Worm (Caenorhabditis elegans) whole organism, young adult: Measurements from ENCODE around the gene srt-41.

Source experiments
- F37B4.10 ChIP-seq: fragments of 200-800 bp; sonication (Bioruptor generic); IDR thresholded peaks from 2 replicates; pipeline ENCODE4 v1.3.6; 2022; ENCODE audit warnings: missing genetic modification characterization, missing compliant biosample characterization
- let-526 ChIP-seq: fragments of 200-800 bp; sonication (Bioruptor generic); IDR thresholded peaks from 2 replicates; pipeline ENCODE4 v1.3.6; 2022; ENCODE audit warnings: missing genetic modification reagents, missing genetic modification characterization, missing compliant biosample characterization
- zim-3 ChIP-seq: sonication (generic microtip); optimal IDR thresholded peaks from 2 replicates; lab custom pipeline; 2017; ENCODE audit warnings: mild to moderate bottlenecking, missing genetic modification characterization, moderate library complexity, missing compliant biosample characterization
- ztf-6 ChIP-seq: fragments of 200-800 bp; sonication (Bioruptor generic); IDR thresholded peaks from 2 replicates; pipeline ENCODE4 v1.3.6; 2022; ENCODE audit warnings: missing genetic modification reagents, missing genetic modification characterization, missing compliant biosample characterization

DNA sequence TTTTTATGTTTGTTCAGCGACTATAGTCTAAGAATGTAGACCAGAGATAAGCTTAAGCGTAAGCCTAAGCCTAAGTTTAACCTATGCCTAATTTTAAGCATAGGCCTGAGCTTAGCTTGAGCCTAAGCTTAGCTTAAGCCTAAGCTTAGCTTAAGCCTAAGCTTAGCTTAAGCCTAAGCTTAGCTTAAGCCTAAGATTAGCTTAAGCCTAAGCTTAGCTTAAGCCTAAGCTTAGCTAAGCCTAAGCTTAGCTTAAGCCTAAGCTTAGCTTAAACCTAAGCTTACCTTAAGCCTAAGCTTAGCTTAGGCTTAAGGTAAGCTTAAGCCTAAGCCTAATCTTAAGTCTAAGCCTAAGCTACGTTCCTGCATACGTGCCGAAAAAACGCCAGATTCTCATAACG is 45.6 kb upstream of the srt-41 start:
- TF ChIP-seq zim-3 (tag; lab: Kevin White, UChicago) (no peak), ztf-6 (GFP tag; lab: Robert Waterston, UW) (no peak), F37B4.10 (GFP tag; lab: Robert Waterston, UW) (no peak), let-526 (GFP tag; lab: Robert Waterston, UW) (no peak)
